Fruit fly (Drosophila melanogaster): ENCODE measurements around the gene CG11396.

DNA sequence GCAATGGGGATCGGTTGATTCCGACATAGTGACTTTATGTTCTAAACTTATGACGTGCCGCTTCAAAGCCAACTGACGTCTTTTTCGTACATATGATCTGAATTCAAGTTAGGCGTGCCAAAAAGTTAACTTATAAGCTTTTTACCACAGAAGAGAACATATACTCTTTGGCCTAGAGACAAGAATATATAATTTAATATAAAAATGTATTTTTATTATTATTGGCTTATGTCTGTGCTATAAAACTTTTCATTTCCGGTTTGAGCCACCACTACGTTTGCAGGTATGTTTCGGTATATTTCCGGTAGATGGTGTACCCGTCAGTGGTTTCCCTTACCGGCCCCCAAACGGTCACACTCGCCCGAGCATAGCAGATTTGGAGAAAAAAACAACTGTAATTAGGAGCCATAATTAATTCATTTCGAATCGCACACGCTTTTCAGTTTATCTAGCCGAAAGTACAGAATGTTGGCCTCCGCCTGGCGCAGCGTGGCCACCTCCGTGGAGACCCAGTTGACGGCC is 10.4 kb upstream of the CG11396 start, which contains the start of the genes CG3698 and tzn:
- TF ChIP-seq kay (GFP tag; ENCODE audit: borderline replicate concordance) (no peak), bab1 (GFP tag; optimal IDR thresholded peaks at IDR 0.05) (peak; percentile 92), Mnt (GFP tag; optimal IDR thresholded peaks at IDR 0.05) (peak; percentile 72), Crg-1 (GFP tag; optimal IDR thresholded peaks at IDR 0.05) (peak; percentile 91), CG33017 (tag; optimal IDR thresholded peaks at IDR 0.05) (peak; percentile 74), CG7045 (GFP tag; optimal IDR thresholded peaks at IDR 0.05) (peak; percentile 85), CG14711 (tag; optimal IDR thresholded peaks at IDR 0.05) (peak; percentile 67), cic (GFP tag; optimal IDR thresholded peaks at IDR 0.05) (peak; percentile 46), cnc (optimal IDR thresholded peaks at IDR 0.05) (no peak), CG11617 (GFP tag; optimal IDR thresholded peaks at IDR 0.05) (peak; percentile 89), CG12768 (GFP tag; optimal IDR thresholded peaks at IDR 0.05) (peak; percentile 68), CG7101 (tag; optimal IDR thresholded peaks at IDR 0.05) (peak; percentile 87), CG1620 (GFP tag; optimal IDR thresholded peaks at IDR 0.05) (peak; percentile 88), tj (GFP tag; optimal IDR thresholded peaks at IDR 0.05) (peak; percentile 67)

Data from whole organism, adult.